Worm (Caenorhabditis elegans): ENCODE measurements around the gene F46B3.1.
"Not testable (repeated sequence)": the region's sequence is repeated elsewhere in the genome, so short reads cannot be mapped to it uniquely, and the experiment has no call there.

The F46B3.1 gene

ce11 chrV:20566454-20566853 lies 30.5 kb downstream of the F46B3.1 start, which contains the start of gene F26F2.3:
TSS of gene F26F2.3 (minus strand) at chrV:20566554.
- no peak for TF ChIP-seq him-1 (tag; optimal IDR thresholded peaks at IDR 0.05)
- no peak for TF ChIP-seq W03F9.2 (tag; optimal IDR thresholded peaks at IDR 0.05)
- no peak for TF ChIP-seq dao-5 (tag; optimal IDR thresholded peaks at IDR 0.05)

DNA sequence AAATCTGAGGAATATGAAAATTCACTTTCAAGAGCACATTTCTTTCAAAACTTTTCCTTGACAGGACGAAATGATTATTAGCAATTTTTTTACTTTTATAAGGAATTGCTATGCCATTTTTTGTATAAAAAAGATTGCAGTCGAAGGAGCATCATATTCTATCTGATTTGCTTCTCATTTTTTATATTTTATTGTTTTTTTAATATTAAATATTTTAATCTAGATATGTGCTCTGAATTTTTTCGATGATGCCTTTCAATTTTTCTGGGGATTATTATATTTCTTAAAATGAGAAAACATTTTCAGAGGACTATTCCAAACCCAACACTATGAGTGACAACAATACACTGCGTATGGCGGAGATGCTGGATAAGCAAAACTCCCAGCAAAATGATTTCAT lies 32.9 kb downstream of the F46B3.1 start, which contains the start of gene F26F2.13:
TSS of gene F26F2.13 (plus strand) at position 301 of the 400 bp plus-strand sequence.
- TF ChIP-seq him-1, W03F9.2, dao-5 (tag; optimal IDR thresholded peaks at IDR 0.05): not testable (repeated sequence)

- no peak for TF ChIP-seq him-1 (tag; optimal IDR thresholded peaks at IDR 0.05)
Observed at ce11 chrV:20561795-20562194, 35.2 kb downstream of the F46B3.1 start, which contains the start of gene F26F2.1. TSS of gene F26F2.1 (minus strand) at chrV:20561895.

DNA sequence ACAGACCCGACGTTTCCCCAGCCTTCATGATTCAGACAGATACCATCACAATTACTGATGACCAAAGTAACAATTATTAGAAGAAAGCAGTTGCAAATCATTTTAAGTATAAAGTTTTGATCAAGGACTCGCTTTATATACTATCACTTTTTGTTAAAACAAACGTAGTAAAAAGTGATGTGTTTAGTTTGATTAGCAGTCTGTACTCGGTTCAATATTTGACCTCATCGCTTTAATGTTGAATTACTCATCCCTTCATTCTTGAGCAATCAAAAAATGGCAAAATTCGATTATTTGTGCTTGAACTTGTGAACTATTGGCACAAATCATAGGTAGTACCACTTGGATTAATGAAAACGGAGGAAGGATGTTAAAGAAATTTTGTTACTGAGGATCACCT lies 38.7 kb downstream of the F46B3.1 start, which contains the start of gene abf-4:
TSS of gene abf-4 (minus strand) at position 101 of the 400 bp plus-strand sequence.
- TF ChIP-seq dao-5 (tag; optimal IDR thresholded peaks at IDR 0.05), result no peak
- TF ChIP-seq him-1 (tag; optimal IDR thresholded peaks at IDR 0.05), result no peak
- no peak for TF ChIP-seq W03F9.2 (tag; optimal IDR thresholded peaks at IDR 0.05)

- no peak for TF ChIP-seq dao-5 (tag; optimal IDR thresholded peaks at IDR 0.05)
- no peak for TF ChIP-seq him-1 (tag; optimal IDR thresholded peaks at IDR 0.05)
- no peak for TF ChIP-seq W03F9.2 (tag; optimal IDR thresholded peaks at IDR 0.05)
Observed at ce11 chrV:20556260-20556659, 40.7 kb downstream of the F46B3.1 start, which contains the start of gene Y38H6C.23. TSS of gene Y38H6C.23 (minus strand) at chrV:20556360.

ce11 chrV:20555120-20555519 lies 41.9 kb downstream of the F46B3.1 start, which contains the start of gene Y38H6C.21:
TSS of gene Y38H6C.21 (minus strand) at chrV:20555267.
- TF ChIP-seq W03F9.2 (tag; optimal IDR thresholded peaks at IDR 0.05), result no peak
- TF ChIP-seq dao-5 (tag; optimal IDR thresholded peaks at IDR 0.05), result no peak
- TF ChIP-seq him-1 (tag; optimal IDR thresholded peaks at IDR 0.05), result no peak

DNA sequence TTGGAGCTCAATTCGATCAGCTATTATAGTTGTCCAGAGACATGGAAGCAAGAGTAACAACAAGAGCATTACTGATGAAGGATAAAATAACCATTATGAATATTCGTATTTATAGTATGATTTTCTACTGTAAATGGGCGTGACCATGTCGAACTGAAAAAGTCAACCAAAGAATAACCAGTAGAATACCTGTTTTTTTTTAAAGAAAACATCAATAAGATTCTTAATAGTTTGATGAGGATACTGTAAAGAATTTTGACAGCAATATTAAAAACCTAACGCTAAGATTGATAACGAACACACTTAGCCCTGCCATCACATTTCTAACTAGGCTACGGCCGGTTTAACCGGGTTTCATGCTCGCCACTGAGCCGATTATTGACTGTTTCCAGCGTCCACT lies 44.0 kb downstream of the F46B3.1 start, which contains the start of gene vmo-1:
TSS of gene vmo-1 (minus strand) at position 101 of the 400 bp plus-strand sequence.
- TF ChIP-seq him-1 (tag; optimal IDR thresholded peaks at IDR 0.05), result no peak
- TF ChIP-seq dao-5 (tag; optimal IDR thresholded peaks at IDR 0.05), result no peak
- TF ChIP-seq W03F9.2 (tag; optimal IDR thresholded peaks at IDR 0.05), result no peak

DNA sequence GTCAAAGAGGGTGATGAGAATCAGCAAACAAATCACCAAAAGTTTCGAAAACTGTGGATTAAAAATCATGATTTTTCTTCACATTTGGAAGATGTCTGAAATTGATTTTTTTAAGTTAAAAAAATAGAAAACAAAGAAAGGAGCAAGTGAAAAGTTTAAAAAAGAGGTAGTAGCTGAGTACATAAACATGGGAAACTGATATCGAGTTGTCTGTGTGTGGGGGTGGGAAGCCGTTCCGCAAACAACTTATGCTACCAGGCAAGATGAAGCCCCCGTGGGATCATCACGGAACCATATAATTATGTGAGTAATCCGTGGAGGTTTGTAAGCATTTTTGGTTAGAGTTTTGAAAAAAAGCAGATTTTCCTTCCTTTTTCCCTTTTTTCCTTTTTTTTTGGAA lies 45.9 kb downstream of the F46B3.1 start, which contains the start of gene Y38H6C.20:
TSS of gene Y38H6C.20 (minus strand) at position 101 of the 400 bp plus-strand sequence.
- TF ChIP-seq W03F9.2 (tag; optimal IDR thresholded peaks at IDR 0.05) (no peak), him-1 (tag; optimal IDR thresholded peaks at IDR 0.05) (no peak)

DNA sequence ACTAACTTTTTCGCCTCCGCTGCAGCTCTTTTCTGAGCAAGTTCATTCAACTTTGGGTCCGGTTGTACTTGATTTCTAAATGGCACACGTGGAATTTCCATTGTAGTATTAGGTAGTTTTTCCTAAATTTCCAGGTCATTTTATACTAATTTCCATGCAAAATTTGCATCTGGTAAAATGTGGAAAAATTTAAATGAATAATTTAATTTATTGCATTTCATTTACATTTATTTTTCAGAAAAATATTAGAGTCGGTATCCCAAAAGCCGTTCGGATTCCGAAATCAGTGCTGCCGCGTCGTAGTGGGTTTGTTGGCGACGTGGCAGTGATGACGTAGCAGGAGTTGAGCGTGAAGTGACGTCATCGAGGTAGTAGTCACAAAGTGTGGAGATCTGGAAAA lies 49.9 kb downstream of the F46B3.1 start, which contains the start of gene Y38H6C.18:
TSS of gene Y38H6C.18 (minus strand) at position 101 of the 400 bp plus-strand sequence.
- no peak for TF ChIP-seq him-1 (tag; optimal IDR thresholded peaks at IDR 0.05)
- TF ChIP-seq dao-5 (tag; optimal IDR thresholded peaks at IDR 0.05), result no peak
- TF ChIP-seq W03F9.2 (tag; optimal IDR thresholded peaks at IDR 0.05), result no peak
